Fruit fly (Drosophila melanogaster) whole organism, embryonic: ENCODE results near the gene CG18749.

ENCODE experiments used
- CG10147 ChIP-seq: fragments of 200-800 bp; sonication (Bioruptor generic); optimal IDR thresholded peaks from 2 replicates; lab custom pipeline; 2019; ENCODE audit warnings: missing biosample characterization, mild to moderate bottlenecking, missing genetic modification characterization, moderate library complexity
- CG10209 ChIP-seq: fragments of 200-800 bp; sonication (Bioruptor generic); optimal IDR thresholded peaks from 3 replicates; lab custom pipeline; 2017; ENCODE audit warnings: missing biosample characterization, mild to moderate bottlenecking, missing genetic modification characterization, missing genetic modification reagents
- CG1024 ChIP-seq: fragments of 200-800 bp; sonication (Bioruptor generic); IDR thresholded peaks from 2 replicates; pipeline ENCODE4 v1.3.6; 2022; ENCODE audit warnings: missing biosample characterization, missing genetic modification characterization
- CG10366 ChIP-seq: fragments of 200-800 bp; sonication (Bioruptor generic); IDR thresholded peaks from 2 replicates; pipeline ENCODE4 v1.3.6; 2022; ENCODE audit warnings: missing biosample characterization, missing genetic modification characterization
- CG11695 ChIP-seq: fragments of 200-800 bp; sonication (Bioruptor generic); IDR thresholded peaks from 3 replicates; pipeline ENCODE4 v1.3.6; 2022; ENCODE audit warnings: missing biosample characterization, missing genetic modification characterization
- CG11696 ChIP-seq: fragments of 200-800 bp; sonication (Bioruptor generic); IDR thresholded peaks from 2 replicates; pipeline ENCODE4 v1.3.6; 2022; ENCODE audit warnings: missing biosample characterization, missing genetic modification characterization
- CG12299 ChIP-seq: fragments of 200-800 bp; sonication (Bioruptor generic); optimal IDR thresholded peaks from 2 replicates; lab custom pipeline; 2018; ENCODE audit warnings: missing biosample characterization, mild to moderate bottlenecking, missing genetic modification characterization
- CG15514 ChIP-seq: fragments of 200-800 bp; sonication (Bioruptor generic); optimal IDR thresholded peaks from 3 replicates; lab custom pipeline; 2017; ENCODE audit warnings: missing biosample characterization, missing genetic modification characterization, mild to moderate bottlenecking, moderate library complexity, missing genetic modification reagents
- CG1647 ChIP-seq: fragments of 200-800 bp; sonication (Bioruptor generic); optimal IDR thresholded peaks from 3 replicates; lab custom pipeline; 2016; ENCODE audit warnings: missing biosample characterization, missing genetic modification characterization
- CG18262 ChIP-seq: fragments of 200-800 bp; optimal IDR thresholded peaks from 3 replicates; lab custom pipeline; 2019; ENCODE audit warnings: missing biosample characterization, mild to moderate bottlenecking, missing genetic modification characterization, moderate library complexity
- CG2712 ChIP-seq: fragments of 200-800 bp; optimal IDR thresholded peaks from 3 replicates; lab custom pipeline; 2019; ENCODE audit warnings: missing biosample characterization, mild to moderate bottlenecking, missing genetic modification characterization, moderate library complexity
- CG3163 ChIP-seq: fragments of 200-800 bp; sonication (Bioruptor generic); optimal IDR thresholded peaks from 3 replicates; lab custom pipeline; 2016; ENCODE audit warnings: missing biosample characterization, missing genetic modification characterization
- CG32532 ChIP-seq: fragments of 200-800 bp; sonication (Bioruptor generic); IDR thresholded peaks from 2 replicates; pipeline ENCODE4 v1.3.6; 2022; ENCODE audit warnings: missing biosample characterization, missing genetic modification characterization
- CG4820 ChIP-seq: fragments of 200-800 bp; sonication (Bioruptor generic); optimal IDR thresholded peaks from 3 replicates; lab custom pipeline; 2016; ENCODE audit warnings: missing biosample characterization, missing genetic modification characterization
- CG7839 ChIP-seq: fragments of 200-800 bp; sonication (Bioruptor generic); optimal IDR thresholded peaks from 3 replicates; lab custom pipeline; 2018; ENCODE audit warnings: missing biosample characterization, mild to moderate bottlenecking, missing genetic modification characterization, moderate library complexity
- CG9215 ChIP-seq: fragments of 200-800 bp; sonication (Bioruptor generic); IDR thresholded peaks from 2 replicates; pipeline ENCODE4 v1.3.6; 2022; ENCODE audit warnings: missing biosample characterization, missing genetic modification characterization
- HLH54F ChIP-seq: fragments of 200-800 bp; sonication (Bioruptor generic); optimal IDR thresholded peaks from 3 replicates; lab custom pipeline; 2016; ENCODE audit warnings: missing biosample characterization, missing genetic modification characterization
- HmgZ ChIP-seq: fragments of 200-800 bp; sonication (Bioruptor generic); optimal IDR thresholded peaks from 2 replicates; lab custom pipeline; 2018; ENCODE audit warnings: missing biosample characterization, mild to moderate bottlenecking, missing genetic modification characterization
- Hr39 ChIP-seq: fragments of >200 bp; optimal IDR thresholded peaks from 2 replicates; lab custom pipeline; 2017
- Six4 ChIP-seq: fragments of 200-800 bp; sonication (Bioruptor generic); optimal IDR thresholded peaks from 2 replicates; lab custom pipeline; 2016; ENCODE audit warnings: missing biosample characterization, missing genetic modification characterization
- TFAM ChIP-seq: fragments of 200-800 bp; sonication (Bioruptor generic); optimal IDR thresholded peaks from 2 replicates; lab custom pipeline; 2017; ENCODE audit warnings: missing biosample characterization, missing genetic modification characterization, inconsistent platforms
- Xbp1 ChIP-seq: fragments of 200-800 bp; sonication (Bioruptor generic); optimal IDR thresholded peaks from 3 replicates; lab custom pipeline; 2016; ENCODE audit warnings: missing biosample characterization, mild to moderate bottlenecking, missing genetic modification characterization
- abd-A ChIP-seq: fragments of 200-800 bp; sonication (Bioruptor generic); optimal IDR thresholded peaks from 3 replicates; lab custom pipeline; 2019; ENCODE audit warnings: missing biosample characterization, mild to moderate bottlenecking, missing genetic modification characterization, moderate library complexity
- bbx ChIP-seq: fragments of 200-800 bp; sonication (Bioruptor generic); IDR thresholded peaks from 2 replicates; pipeline ENCODE4 v1.3.6; 2022; ENCODE audit warnings: missing biosample characterization, missing genetic modification characterization; ENCODE audit not compliant: partially characterized antibody
- br ChIP-seq: fragments of >200 bp; optimal IDR thresholded peaks from 2 replicates; lab custom pipeline; 2017
- chif ChIP-seq, 2 experiments: fragments of 200-800 bp; sonication (Bioruptor generic); optimal IDR thresholded peaks; 3 replicates each; lab custom pipeline; 2016; ENCODE audit warnings: missing biosample characterization in 2 of 2, missing genetic modification characterization in 2 of 2
- crc ChIP-seq: fragments of 200-800 bp; sonication (Bioruptor generic); optimal IDR thresholded peaks from 2 replicates; lab custom pipeline; 2016; ENCODE audit warnings: missing biosample characterization, missing genetic modification characterization
- dati ChIP-seq: fragments of 200-800 bp; sonication (Bioruptor generic); IDR thresholded peaks from 2 replicates; pipeline ENCODE4 v1.3.6; 2022; ENCODE audit warnings: missing biosample characterization, missing genetic modification characterization
- dm ChIP-seq: fragments of 200-800 bp; sonication (Bioruptor generic); optimal IDR thresholded peaks from 3 replicates; lab custom pipeline; 2016; ENCODE audit warnings: missing biosample characterization, missing genetic modification characterization
- dpn ChIP-seq, 2 experiments: fragments of 200-800 bp; sonication (Bioruptor generic); optimal IDR thresholded peaks; 3 replicates each; lab custom pipeline; 2016; ENCODE audit warnings: missing biosample characterization in 2 of 2, missing genetic modification characterization in 2 of 2
- eve ChIP-seq, 2 experiments: fragments of >200 bp; optimal IDR thresholded peaks; 2 replicates each; lab custom pipeline; 2017; ENCODE audit warnings: missing biosample characterization in 2 of 2, missing genetic modification characterization in 2 of 2
- fru ChIP-seq: fragments of >200 bp; optimal IDR thresholded peaks from 2 replicates; lab custom pipeline; 2017
- gem ChIP-seq: fragments of 200-800 bp; sonication (Bioruptor generic); optimal IDR thresholded peaks from 2 replicates; lab custom pipeline; 2019; ENCODE audit warnings: missing biosample characterization, mild to moderate bottlenecking, missing genetic modification characterization, moderate library complexity
- gsb ChIP-seq: fragments of 200-800 bp; sonication (Bioruptor generic); IDR thresholded peaks from 2 replicates; pipeline ENCODE4 v1.3.6; 2022; ENCODE audit warnings: missing biosample characterization, missing genetic modification characterization
- insv ChIP-seq, 2 experiments: fragments of 200-800 bp; sonication (Bioruptor generic); optimal IDR thresholded peaks; 3 replicates each; lab custom pipeline; 2016 to 2018; ENCODE audit warnings: missing biosample characterization in 2 of 2, missing genetic modification characterization in 2 of 2
- jigr1 ChIP-seq: fragments of 200-800 bp; sonication (Bioruptor generic); IDR thresholded peaks from 3 replicates; pipeline ENCODE4 v1.3.6; 2022; ENCODE audit warnings: missing biosample characterization, missing genetic modification characterization
- lab ChIP-seq: fragments of 200-800 bp; sonication (Bioruptor generic); optimal IDR thresholded peaks from 3 replicates; lab custom pipeline; 2017; ENCODE audit warnings: missing biosample characterization, missing genetic modification characterization, mild to moderate bottlenecking, moderate library complexity, missing genetic modification reagents
- lmd ChIP-seq: fragments of 200-800 bp; sonication (Bioruptor generic); IDR thresholded peaks from 2 replicates; pipeline ENCODE4 v1.3.6; 2022; ENCODE audit warnings: missing biosample characterization, missing genetic modification characterization
- lola ChIP-seq, 3 experiments: fragments of >200 bp in 2 of 3; fragments of 200-800 bp in 1 of 3; sonication (Bioruptor generic) in 1 of 3; optimal IDR thresholded peaks; 2 replicates each; lab custom pipeline; 2017 to 2019; ENCODE audit warnings: missing biosample characterization in 3 of 3, missing genetic modification characterization in 3 of 3, mild to moderate bottlenecking in 1 of 3, moderate library complexity in 1 of 3
- mirr ChIP-seq: fragments of 200-800 bp; sonication (Bioruptor generic); optimal IDR thresholded peaks from 3 replicates; lab custom pipeline; 2018; ENCODE audit warnings: missing biosample characterization, mild to moderate bottlenecking, missing genetic modification characterization
- nau ChIP-seq: fragments of 200-800 bp; sonication (Bioruptor generic); optimal IDR thresholded peaks from 3 replicates; lab custom pipeline; 2017; ENCODE audit warnings: missing biosample characterization, mild to moderate bottlenecking, missing genetic modification characterization, missing genetic modification reagents
- nerfin-1 ChIP-seq: fragments of 200-800 bp; sonication (Bioruptor generic); optimal IDR thresholded peaks from 3 replicates; lab custom pipeline; 2019; ENCODE audit warnings: missing biosample characterization, mild to moderate bottlenecking, missing genetic modification characterization, moderate library complexity
- rib ChIP-seq: fragments of 200-800 bp; sonication (Bioruptor generic); IDR thresholded peaks from 2 replicates; pipeline ENCODE4 v1.3.6; 2022; ENCODE audit warnings: missing biosample characterization, missing genetic modification characterization
- shn ChIP-seq: fragments of 200-800 bp; sonication (Bioruptor generic); optimal IDR thresholded peaks from 3 replicates; lab custom pipeline; 2016; ENCODE audit warnings: missing biosample characterization, missing genetic modification characterization
- sima ChIP-seq: fragments of 200-800 bp; sonication (Bioruptor generic); optimal IDR thresholded peaks from 2 replicates; lab custom pipeline; 2016; ENCODE audit warnings: missing biosample characterization, missing genetic modification characterization
- slbo ChIP-seq: fragments of 200-800 bp; sonication (Bioruptor generic); IDR thresholded peaks from 2 replicates; pipeline ENCODE4 v1.3.6; 2022; ENCODE audit warnings: missing biosample characterization, missing genetic modification characterization
- slp2 ChIP-seq: fragments of 200-800 bp; sonication (Bioruptor generic); optimal IDR thresholded peaks from 2 replicates; lab custom pipeline; 2016; ENCODE audit warnings: missing biosample characterization, missing genetic modification characterization
- tap ChIP-seq: fragments of 200-800 bp; optimal IDR thresholded peaks from 3 replicates; lab custom pipeline; 2019; ENCODE audit warnings: missing biosample characterization, mild to moderate bottlenecking, missing genetic modification characterization, moderate library complexity
- tin ChIP-seq: fragments of 200-800 bp; sonication (Bioruptor generic); optimal IDR thresholded peaks from 3 replicates; lab custom pipeline; 2016; ENCODE audit warnings: missing biosample characterization, missing genetic modification characterization
- tup ChIP-seq: fragments of 200-800 bp; sonication (Bioruptor generic); optimal IDR thresholded peaks from 2 replicates; lab custom pipeline; 2016; ENCODE audit warnings: missing biosample characterization, mild to moderate bottlenecking, missing genetic modification characterization, moderate library complexity
- twi ChIP-seq: fragments of 200-800 bp; optimal IDR thresholded peaks from 2 replicates; lab custom pipeline; 2019; ENCODE audit warnings: missing biosample characterization, mild to moderate bottlenecking, missing genetic modification characterization, moderate library complexity
- wdn ChIP-seq: fragments of 200-800 bp; sonication (Bioruptor generic); IDR thresholded peaks from 2 replicates; pipeline ENCODE4 v1.3.6; 2022; ENCODE audit warnings: missing biosample characterization, missing genetic modification characterization
- zen2 ChIP-seq: fragments of 200-800 bp; sonication (Bioruptor generic); IDR thresholded peaks from 3 replicates; pipeline ENCODE4 v1.3.6; 2022; ENCODE audit warnings: missing biosample characterization, missing genetic modification characterization; ENCODE audit not compliant: partially characterized antibody

The CG18749 gene

dm6 chr3R:8233370-8233773 is 10.5 kb upstream of the CG18749 start, which contains the start of gene PolI (continued):
- peak; percentile 11 for TF ChIP-seq Xbp1 (GFP tag; lab: Kevin White, UChicago)
- peak; percentile 6 for TF ChIP-seq CG1647 (GFP tag; lab: Kevin White, UChicago)
- no peak for TF ChIP-seq gem
- no peak for TF ChIP-seq dati (GFP tag; lab: Robert Waterston, UW)
- TF ChIP-seq abd-A (tag; lab: Kevin White, UChicago) = no peak
- TF ChIP-seq CG10209 = no peak
- no peak for TF ChIP-seq CG1024 (GFP tag; lab: Robert Waterston, UW)
- peak; percentile 22 for TF ChIP-seq mirr (GFP tag; lab: Kevin White, UChicago)
- no peak for TF ChIP-seq gsb
- TF ChIP-seq Six4 (GFP tag; lab: Kevin White, UChicago) = no peak
- no peak for TF ChIP-seq zen2 (GFP tag; lab: Robert Waterston, UW)
- TF ChIP-seq CG7839 (tag; lab: Kevin White, UChicago) = no peak
- TF ChIP-seq dm (GFP tag; lab: Kevin White, UChicago) = no peak
- TF ChIP-seq HLH54F (GFP tag; lab: Kevin White, UChicago) = peak; percentile 16
- peak; percentile 13 for TF ChIP-seq tin
- peak in 1 of 2 experiments; percentile 65 for TF ChIP-seq insv (GFP tag; optimal IDR thresholded peaks at IDR 0.05; lab: Kevin White, UChicago)
- TF ChIP-seq twi (tag; lab: Kevin White, UChicago) = peak; percentile 2
- no peak for TF ChIP-seq crc (GFP tag; lab: Kevin White, UChicago)
- no peak for TF ChIP-seq lola (GFP tag; optimal IDR thresholded peaks at IDR 0.05; lab: Kevin White, UChicago)
- TF ChIP-seq chif (GFP tag; optimal IDR thresholded peaks at IDR 0.05; lab: Kevin White, UChicago) = peak in 1 of 2 experiments; percentile 13
- no peak for TF ChIP-seq nerfin-1 (tag; lab: Kevin White, UChicago)
- TF ChIP-seq nau = no peak
- TF ChIP-seq CG4820 = no peak
- no peak for TF ChIP-seq eve (GFP tag; optimal IDR thresholded peaks at IDR 0.05; lab: Kevin White, UChicago)
- no peak for TF ChIP-seq CG32532 (GFP tag; lab: Robert Waterston, UW)
- TF ChIP-seq HmgZ (tag; lab: Kevin White, UChicago) = peak; percentile 82
- peak; percentile 30 for TF ChIP-seq CG10147 (GFP tag; lab: Kevin White, UChicago)
- TF ChIP-seq shn (GFP tag; lab: Kevin White, UChicago) = no peak
- peak in 1 of 2 experiments; percentile 23 for TF ChIP-seq dpn (GFP tag; optimal IDR thresholded peaks at IDR 0.05; lab: Kevin White, UChicago)
- TF ChIP-seq CG10366 (GFP tag; lab: Robert Waterston, UW) = no peak
- no peak for TF ChIP-seq Hr39 (lab: Kevin White, UChicago)
- TF ChIP-seq CG15514 (GFP tag; lab: Kevin White, UChicago) = peak; percentile 80
- no peak for TF ChIP-seq jigr1 (GFP tag; lab: Robert Waterston, UW)
- no peak for TF ChIP-seq lab (GFP tag; lab: Kevin White, UChicago)
- TF ChIP-seq CG11695 = no peak
- no peak for TF ChIP-seq rib
- TF ChIP-seq fru = no peak
- TF ChIP-seq CG3163 (GFP tag; lab: Kevin White, UChicago) = no peak
- no peak for TF ChIP-seq CG18262
- no peak for TF ChIP-seq TFAM (GFP tag; lab: Kevin White, UChicago)
- TF ChIP-seq tup (GFP tag; lab: Kevin White, UChicago) = no peak
- TF ChIP-seq CG11696 (GFP tag; lab: Robert Waterston, UW) = no peak
- no peak for TF ChIP-seq CG12299 (tag; lab: Kevin White, UChicago)
- TF ChIP-seq slbo (GFP tag; lab: Robert Waterston, UW) = no peak; the same call in 1 of the 2 replicates
- no peak for TF ChIP-seq lmd
- no peak for TF ChIP-seq br
- TF ChIP-seq CG2712 (tag; lab: Kevin White, UChicago) = peak; percentile 28
- TF ChIP-seq slp2 (GFP tag; lab: Kevin White, UChicago) = no peak
- TF ChIP-seq bbx = peak; percentile 52
- no peak for TF ChIP-seq tap
- no peak for TF ChIP-seq CG9215 (GFP tag; lab: Robert Waterston, UW)
- TF ChIP-seq sima (GFP tag; lab: Kevin White, UChicago) = no peak
- TF ChIP-seq wdn (GFP tag; lab: Robert Waterston, UW) = no peak
